Worm (Caenorhabditis elegans) whole organism, L4 larva: Measurements from ENCODE around the gene mrpl-53.

Experiments used
- aly-2 ChIP-seq: sonication (generic microtip); optimal IDR thresholded peaks from 2 replicates; lab custom pipeline; 2018; ENCODE audit warnings: missing biosample characterization, missing genetic modification characterization
- ceh-32 ChIP-seq: sonication (generic microtip); optimal IDR thresholded peaks from 2 replicates; lab custom pipeline; 2016; ENCODE audit warnings: mild to moderate bottlenecking, missing genetic modification characterization, missing compliant biosample characterization; ENCODE audit not compliant: poor library complexity
- daf-16 ChIP-seq, 3 experiments: sonication (generic microtip); optimal IDR thresholded peaks; 2 replicates each; lab custom pipeline; 2016 to 2017; ENCODE audit warnings: missing genetic modification characterization in 3 of 3, missing genetic modification reagents in 3 of 3, mild to moderate bottlenecking in 2 of 3, missing compliant biosample characterization in 2 of 3, missing biosample characterization in 1 of 3, moderate library complexity in 1 of 3
- dve-1 ChIP-seq: sonication (generic microtip); optimal IDR thresholded peaks from 2 replicates; lab custom pipeline; 2017; ENCODE audit warnings: antibody characterized with exemption, mild to moderate bottlenecking, missing genetic modification characterization, missing compliant biosample characterization; ENCODE audit not compliant: insufficient read depth
- jun-1 ChIP-seq: fragments of 150-350 bp; optimal IDR thresholded peaks from 2 replicates; lab custom pipeline; 2014; ENCODE audit warnings: missing biosample characterization, missing genetic modification reagents, missing genetic modification characterization
- lin-1 ChIP-seq: fragments of 200-800 bp; sonication (Bioruptor generic); IDR thresholded peaks from 2 replicates; pipeline ENCODE4 v1.3.6; 2022; ENCODE audit warnings: missing genetic modification reagents, missing genetic modification characterization, missing compliant biosample characterization
- mdl-1 ChIP-seq, 2 experiments: fragments of 150-350 bp in 1 of 2; sonication (generic microtip) in 1 of 2; optimal IDR thresholded peaks; 2 replicates each; lab custom pipeline; 2014 to 2017; ENCODE audit warnings: missing biosample characterization in 2 of 2, missing genetic modification characterization in 2 of 2
- nhr-237 ChIP-seq: sonication (generic microtip); optimal IDR thresholded peaks from 2 replicates; lab custom pipeline; 2017; ENCODE audit warnings: missing biosample characterization, missing genetic modification characterization
- nhr-76 ChIP-seq: fragments of 150-350 bp; optimal IDR thresholded peaks from 2 replicates; lab custom pipeline; 2014; ENCODE audit warnings: missing biosample characterization, missing genetic modification characterization
- nhr-77 ChIP-seq: fragments of 150-350 bp; optimal IDR thresholded peaks from 2 replicates; lab custom pipeline; 2014; ENCODE audit warnings: missing biosample characterization, missing genetic modification characterization
- pqm-1 ChIP-seq: sonication (generic microtip); optimal IDR thresholded peaks from 2 replicates; lab custom pipeline; 2017; ENCODE audit warnings: missing biosample characterization, missing genetic modification characterization
- skn-1 ChIP-seq: fragments of 150-350 bp; optimal IDR thresholded peaks from 2 replicates; lab custom pipeline; 2014; ENCODE audit warnings: missing biosample characterization, missing genetic modification characterization

- TF ChIP-seq nhr-76 (tag; lab: Kevin White, UChicago) (no peak), dve-1 (tag; lab: Kevin White, UChicago) (no peak), pqm-1 (tag; lab: Kevin White, UChicago) (no peak), lin-1 (GFP tag; lab: Robert Waterston, UW) (no peak), daf-16 (GFP tag; optimal IDR thresholded peaks at IDR 0.05; lab: Kevin White, UChicago) (no peak), daf-16 (tag; optimal IDR thresholded peaks at IDR 0.05; lab: Kevin White, UChicago) (no peak), mdl-1 (tag; optimal IDR thresholded peaks at IDR 0.05; lab: Kevin White, UChicago) (no peak), jun-1 (no peak), skn-1 (no peak), nhr-237 (tag; lab: Kevin White, UChicago) (no peak), aly-2 (tag; lab: Kevin White, UChicago) (no peak), ceh-32 (no peak), nhr-77 (tag; lab: Kevin White, UChicago) (no peak)
These were observed 14.0 kb upstream of the mrpl-53 start, which contains the start of gene wee-1.1 for ce11 chrII:9583461-9583860.
